Worm (Caenorhabditis elegans) whole organism, L4 larva: Measurements from ENCODE around the gene acs-7.

Experiments used
- D1046.2 ChIP-seq: fragments of 200-800 bp; sonication (Bioruptor generic); IDR thresholded peaks from 2 replicates; pipeline ENCODE4 v1.3.6; 2022; ENCODE audit warnings: missing genetic modification characterization, missing compliant biosample characterization
- F26F4.8 ChIP-seq: fragments of 200-800 bp; sonication (Bioruptor generic); conservative IDR thresholded peaks from 2 replicates; pipeline ENCODE4 v1.3.6; 2022; ENCODE audit warnings: missing genetic modification characterization, missing compliant biosample characterization
- F44E2.7 ChIP-seq: fragments of 200-800 bp; sonication (Bioruptor generic); IDR thresholded peaks from 2 replicates; pipeline ENCODE4 v2.1.2; 2022; ENCODE audit warnings: missing genetic modification characterization, missing compliant biosample characterization
- F49E8.2 ChIP-seq: sonication (generic microtip); optimal IDR thresholded peaks from 2 replicates; lab custom pipeline; 2016; ENCODE audit warnings: missing compliant biosample characterization, mild to moderate bottlenecking, missing genetic modification characterization, borderline replicate concordance
- T26A8.4 ChIP-seq: fragments of 200-800 bp; sonication (Bioruptor generic); IDR thresholded peaks from 2 replicates; pipeline ENCODE4 v1.3.6; 2022; ENCODE audit warnings: missing genetic modification characterization, missing compliant biosample characterization
- Y48G9A.11 ChIP-seq: fragments of 200-800 bp; sonication (Bioruptor generic); IDR thresholded peaks from 2 replicates; pipeline ENCODE4 v1.3.6; 2022; ENCODE audit warnings: missing genetic modification reagents, missing genetic modification characterization, missing compliant biosample characterization
- Y75B8A.6 ChIP-seq: fragments of 200-800 bp; sonication (Bioruptor generic); IDR thresholded peaks from 2 replicates; pipeline ENCODE4 v1.3.6; 2022; ENCODE audit warnings: missing genetic modification reagents, missing genetic modification characterization, missing compliant biosample characterization
- ZK546.5 ChIP-seq, 2 experiments: sonication (generic microtip); optimal IDR thresholded peaks; 2 replicates each; lab custom pipeline; 2017; ENCODE audit warnings: missing biosample characterization in 2 of 2, missing genetic modification characterization in 2 of 2
- aha-1 ChIP-seq: fragments of 150-350 bp; peaks from one replicate; lab custom pipeline; 2014; ENCODE audit warnings: missing biosample characterization, missing genetic modification characterization
- aly-2 ChIP-seq: sonication (generic microtip); optimal IDR thresholded peaks from 2 replicates; lab custom pipeline; 2018; ENCODE audit warnings: missing biosample characterization, missing genetic modification characterization
- ama-1 ChIP-seq: fragments of 150-350 bp; optimal IDR thresholded peaks from 2 replicates; lab custom pipeline; 2014; ENCODE audit warnings: inconsistent platforms, mixed read lengths
- ceh-20 ChIP-seq: fragments of 200-800 bp; sonication (Bioruptor generic); IDR thresholded peaks from 2 replicates; pipeline ENCODE4 v1.3.6; 2022; ENCODE audit warnings: missing genetic modification reagents, missing genetic modification characterization, missing compliant biosample characterization
- ceh-28 ChIP-seq: fragments of 150-350 bp; optimal IDR thresholded peaks from 2 replicates; lab custom pipeline; 2014; ENCODE audit warnings: missing biosample characterization, missing genetic modification reagents, missing genetic modification characterization
- ceh-62 ChIP-seq: sonication (generic microtip); optimal IDR thresholded peaks from 2 replicates; lab custom pipeline; 2017; ENCODE audit warnings: missing biosample characterization, missing genetic modification characterization
- ces-1 ChIP-seq: fragments of 150-350 bp; sonication (generic microtip); optimal IDR thresholded peaks from 4 replicates; lab custom pipeline; 2014; ENCODE audit warnings: missing biosample characterization, missing genetic modification reagents, missing genetic modification characterization
- daf-16 ChIP-seq, 3 experiments: sonication (generic microtip); optimal IDR thresholded peaks; 2 replicates each; lab custom pipeline; 2016 to 2017; ENCODE audit warnings: missing genetic modification characterization in 3 of 3, missing genetic modification reagents in 3 of 3, mild to moderate bottlenecking in 2 of 3, missing compliant biosample characterization in 2 of 3, missing biosample characterization in 1 of 3, moderate library complexity in 1 of 3
- daf-8 ChIP-seq: fragments of 200-800 bp; sonication (Bioruptor generic); IDR thresholded peaks from 2 replicates; pipeline ENCODE4 v1.3.6; 2022; ENCODE audit warnings: missing genetic modification characterization, missing compliant biosample characterization
- dmd-6 ChIP-seq: fragments of 200-800 bp; sonication (Bioruptor generic); IDR thresholded peaks from 2 replicates; pipeline ENCODE4 v1.3.6; 2022; ENCODE audit warnings: missing genetic modification reagents, missing genetic modification characterization, missing compliant biosample characterization
- dpl-1 ChIP-seq: fragments of 150-350 bp; optimal IDR thresholded peaks from 2 replicates; lab custom pipeline; 2014; ENCODE audit warnings: missing biosample characterization, missing genetic modification reagents, missing genetic modification characterization
- dve-1 ChIP-seq: sonication (generic microtip); optimal IDR thresholded peaks from 2 replicates; lab custom pipeline; 2017; ENCODE audit warnings: antibody characterized with exemption, mild to moderate bottlenecking, missing genetic modification characterization, missing compliant biosample characterization; ENCODE audit not compliant: insufficient read depth
- fkh-10 ChIP-seq: fragments of 150-350 bp; optimal IDR thresholded peaks from 2 replicates; lab custom pipeline; 2014; ENCODE audit warnings: missing biosample characterization, missing genetic modification reagents, missing genetic modification characterization
- gei-8 ChIP-seq: fragments of 200-800 bp; sonication (Bioruptor generic); optimal IDR thresholded peaks from 2 replicates; lab custom pipeline; 2018; ENCODE audit warnings: mild to moderate bottlenecking, missing genetic modification characterization, missing compliant biosample characterization
- hif-1 ChIP-seq, 2 experiments: sonication (generic microtip); optimal IDR thresholded peaks; 2 replicates each; lab custom pipeline; 2016 to 2017; ENCODE audit warnings: missing compliant biosample characterization in 2 of 2, missing genetic modification characterization in 2 of 2, missing genetic modification reagents in 2 of 2, missing genotype in 2 of 2, mild to moderate bottlenecking in 1 of 2
- hlh-11 ChIP-seq: fragments of 200-800 bp; sonication (Bioruptor generic); optimal IDR thresholded peaks from 2 replicates; lab custom pipeline; 2018; ENCODE audit warnings: mild to moderate bottlenecking, missing genetic modification characterization, missing compliant biosample characterization
- hmg-1.1 ChIP-seq: fragments of 200-800 bp; sonication (Bioruptor generic); IDR thresholded peaks from 2 replicates; pipeline ENCODE4 v1.3.6; 2022; ENCODE audit warnings: missing genetic modification reagents, missing genetic modification characterization, missing compliant biosample characterization
- jun-1 ChIP-seq: fragments of 150-350 bp; optimal IDR thresholded peaks from 2 replicates; lab custom pipeline; 2014; ENCODE audit warnings: missing biosample characterization, missing genetic modification reagents, missing genetic modification characterization
- lin-1 ChIP-seq: fragments of 200-800 bp; sonication (Bioruptor generic); IDR thresholded peaks from 2 replicates; pipeline ENCODE4 v1.3.6; 2022; ENCODE audit warnings: missing genetic modification reagents, missing genetic modification characterization, missing compliant biosample characterization
- lin-13 ChIP-seq: fragments of 150-350 bp; optimal IDR thresholded peaks from 2 replicates; lab custom pipeline; 2014; ENCODE audit warnings: missing biosample characterization, missing genetic modification reagents, missing genetic modification characterization
- lin-15B ChIP-seq: fragments of 150-350 bp; sonication (generic microtip); optimal IDR thresholded peaks from 3 replicates; lab custom pipeline; 2014; ENCODE audit warnings: missing biosample characterization, missing genetic modification characterization
- lir-3 ChIP-seq: sonication (generic microtip); optimal IDR thresholded peaks from 2 replicates; lab custom pipeline; 2016; ENCODE audit warnings: mild to moderate bottlenecking, missing genetic modification characterization, missing compliant biosample characterization
- lsy-2 ChIP-seq, 2 experiments: fragments of 150-350 bp in 1 of 2; sonication (generic microtip) in 1 of 2; optimal IDR thresholded peaks; 2 replicates each; lab custom pipeline; 2014 to 2017; ENCODE audit warnings: missing biosample characterization in 2 of 2, missing genetic modification characterization in 2 of 2
- mdl-1 ChIP-seq, 2 experiments: fragments of 150-350 bp in 1 of 2; sonication (generic microtip) in 1 of 2; optimal IDR thresholded peaks; 2 replicates each; lab custom pipeline; 2014 to 2017; ENCODE audit warnings: missing biosample characterization in 2 of 2, missing genetic modification characterization in 2 of 2
- mdt-29 ChIP-seq: fragments of 200-800 bp; sonication (Bioruptor generic); IDR thresholded peaks from 2 replicates; pipeline ENCODE4 v1.3.6; 2022; ENCODE audit warnings: missing genetic modification reagents, missing genetic modification characterization, missing compliant biosample characterization
- mep-1 ChIP-seq: fragments of 150-350 bp; sonication (generic microtip); optimal IDR thresholded peaks from 3 replicates; lab custom pipeline; 2014; ENCODE audit warnings: missing biosample characterization, missing genetic modification characterization
- mxl-2 ChIP-seq: fragments of 200-800 bp; sonication (Bioruptor generic); conservative IDR thresholded peaks from 2 replicates; pipeline ENCODE4 v1.3.6; 2022; ENCODE audit warnings: missing genetic modification reagents, missing genetic modification characterization, missing compliant biosample characterization
- mxl-3 ChIP-seq: fragments of 200-800 bp; sonication (Bioruptor generic); optimal IDR thresholded peaks from 2 replicates; lab custom pipeline; 2018; ENCODE audit warnings: mild to moderate bottlenecking, missing genetic modification characterization, missing compliant biosample characterization
- nhr-102 ChIP-seq: sonication (generic microtip); optimal IDR thresholded peaks from 2 replicates; lab custom pipeline; 2016; ENCODE audit warnings: mild to moderate bottlenecking, missing genetic modification characterization, moderate library complexity, missing compliant biosample characterization
- nhr-28 ChIP-seq: fragments of 150-350 bp; optimal IDR thresholded peaks from 2 replicates; lab custom pipeline; 2014; ENCODE audit warnings: missing biosample characterization, missing genetic modification characterization
- nhr-6 ChIP-seq: fragments of 150-350 bp; optimal IDR thresholded peaks from 2 replicates; lab custom pipeline; 2014; ENCODE audit warnings: missing biosample characterization, missing genetic modification characterization
- nhr-76 ChIP-seq: fragments of 150-350 bp; optimal IDR thresholded peaks from 2 replicates; lab custom pipeline; 2014; ENCODE audit warnings: missing biosample characterization, missing genetic modification characterization
- nhr-77 ChIP-seq: fragments of 150-350 bp; optimal IDR thresholded peaks from 2 replicates; lab custom pipeline; 2014; ENCODE audit warnings: missing biosample characterization, missing genetic modification characterization
- pqm-1 ChIP-seq: sonication (generic microtip); optimal IDR thresholded peaks from 2 replicates; lab custom pipeline; 2017; ENCODE audit warnings: missing biosample characterization, missing genetic modification characterization
- rbr-2 ChIP-seq: sonication (generic microtip); optimal IDR thresholded peaks from 2 replicates; lab custom pipeline; 2016; ENCODE audit warnings: missing genotype, missing genetic modification characterization, missing compliant biosample characterization
- snpc-1.2 ChIP-seq: fragments of 200-800 bp; sonication (Bioruptor generic); IDR thresholded peaks from 2 replicates; pipeline ENCODE4 v1.3.6; 2022; ENCODE audit warnings: missing genetic modification reagents, missing genetic modification characterization, missing compliant biosample characterization
- spr-3 ChIP-seq: fragments of 200-800 bp; sonication (Bioruptor generic); optimal IDR thresholded peaks from 2 replicates; lab custom pipeline; 2018; ENCODE audit warnings: mild to moderate bottlenecking, missing genetic modification characterization, missing compliant biosample characterization
- tra-1 ChIP-seq: fragments of 200-800 bp; sonication (Bioruptor generic); IDR thresholded peaks from 2 replicates; pipeline ENCODE4 v1.3.6; 2022; ENCODE audit warnings: missing genetic modification reagents, missing genetic modification characterization, missing compliant biosample characterization
- unc-39 ChIP-seq: sonication (generic microtip); optimal IDR thresholded peaks from 2 replicates; lab custom pipeline; 2017; ENCODE audit warnings: missing biosample characterization, missing genetic modification characterization
- unc-62 ChIP-seq, 3 experiments: fragments of 150-350 bp in 1 of 3; sonication (generic microtip); optimal IDR thresholded peaks in 2 of 3; peaks in 1 of 3; 1 replicate in 1 of 3; 2 replicates in 2 of 3; lab custom pipeline; 2014 to 2017; ENCODE audit warnings: missing biosample characterization in 3 of 3, missing genetic modification characterization in 3 of 3, missing genetic modification reagents in 3 of 3, missing genotype in 1 of 3
- zag-1 ChIP-seq: fragments of 150-350 bp; optimal IDR thresholded peaks from 2 replicates; lab custom pipeline; 2014; ENCODE audit warnings: missing biosample characterization, missing genetic modification characterization
- zfp-2 ChIP-seq: sonication (generic microtip); optimal IDR thresholded peaks from 2 replicates; lab custom pipeline; 2016; ENCODE audit warnings: mild to moderate bottlenecking, missing genetic modification characterization, missing compliant biosample characterization
- zfp-3 ChIP-seq: fragments of 200-800 bp; sonication (Bioruptor generic); conservative IDR thresholded peaks from 2 replicates; pipeline ENCODE4 v1.3.6; 2022; ENCODE audit warnings: missing genetic modification reagents, missing genetic modification characterization, missing compliant biosample characterization
- zip-2 ChIP-seq: fragments of 150-350 bp; optimal IDR thresholded peaks from 2 replicates; lab custom pipeline; 2014; ENCODE audit warnings: missing biosample characterization, missing genetic modification characterization

Gene acs-7

ce11 chrII:9281595-9281994 is 10.2 kb upstream of the acs-7 start:
- TF ChIP-seq hmg-1.1, result no peak; the same call in 1 of the 2 replicates
- TF ChIP-seq nhr-102, result no peak
- no peak for TF ChIP-seq zfp-3
- no peak for TF ChIP-seq ceh-28 (tag; lab: Kevin White, UChicago)
- 0 out of 2 replicates have a peak, but pooled peaks have one; percentile 11 for TF ChIP-seq dmd-6
- TF ChIP-seq ceh-62 (tag; lab: Kevin White, UChicago), result no peak
- TF ChIP-seq daf-8 (GFP tag; lab: Robert Waterston, UW), result no peak
- TF ChIP-seq snpc-1.2 (GFP tag; lab: Robert Waterston, UW), result no peak
- no peak for TF ChIP-seq dve-1
- no peak for TF ChIP-seq ces-1
- no peak for TF ChIP-seq nhr-6 (tag; lab: Kevin White, UChicago)
- TF ChIP-seq tra-1 (GFP tag; lab: Robert Waterston, UW), result no peak
- TF ChIP-seq zip-2 (tag; lab: Kevin White, UChicago), result no peak
- TF ChIP-seq spr-3 (GFP tag; lab: Kevin White, UChicago), result no peak
- no peak for TF ChIP-seq pqm-1 (tag; lab: Kevin White, UChicago)
- TF ChIP-seq ama-1 (lab: Kevin White, UChicago), result peak; percentile 1
- TF ChIP-seq hlh-11 (tag; lab: Kevin White, UChicago), result peak; percentile 37
- no peak for TF ChIP-seq F26F4.8
- TF ChIP-seq lir-3, result no peak
- peak; percentile 52 for TF ChIP-seq nhr-77 (tag; lab: Kevin White, UChicago)
- TF ChIP-seq aly-2, result no peak
- TF ChIP-seq mdl-1 (tag; optimal IDR thresholded peaks at IDR 0.05; lab: Kevin White, UChicago), result peak in 1 of 2 experiments; percentile 16
- TF ChIP-seq Y48G9A.11, result no peak
- peak; percentile 59 for TF ChIP-seq mep-1 (tag; lab: Kevin White, UChicago)
- TF ChIP-seq unc-62 (GFP tag; optimal IDR thresholded peaks at IDR 0.05 in 1 of 2; lab: Kevin White, UChicago), result no peak
- no peak for TF ChIP-seq unc-62 (tag; optimal IDR thresholded peaks at IDR 0.05; lab: Kevin White, UChicago)
- no peak for TF ChIP-seq mdt-29 (GFP tag; lab: Robert Waterston, UW)
- TF ChIP-seq lsy-2 (tag; optimal IDR thresholded peaks at IDR 0.05; lab: Kevin White, UChicago), result peak in 1 of 2 experiments; percentile 78
- peak; percentile 57 for TF ChIP-seq nhr-28 (tag; lab: Kevin White, UChicago)
- no peak for TF ChIP-seq nhr-76
- TF ChIP-seq ceh-20 (GFP tag; lab: Robert Waterston, UW), result no peak
- TF ChIP-seq lin-13 (GFP tag; lab: Kevin White, UChicago), result no peak
- TF ChIP-seq F49E8.2 (tag; lab: Kevin White, UChicago), result no peak
- TF ChIP-seq mxl-2 (GFP tag; lab: Robert Waterston, UW), result no peak
- TF ChIP-seq zfp-2, result no peak
- no peak for TF ChIP-seq lin-1 (GFP tag; lab: Robert Waterston, UW)
- no peak for TF ChIP-seq daf-16 (GFP tag; optimal IDR thresholded peaks at IDR 0.05; lab: Kevin White, UChicago)
- peak; percentile 8 for TF ChIP-seq daf-16 (tag; optimal IDR thresholded peaks at IDR 0.05; lab: Kevin White, UChicago)
- TF ChIP-seq mxl-3 (GFP tag; lab: Kevin White, UChicago), result peak; percentile 1
- no peak for TF ChIP-seq unc-39 (tag; lab: Kevin White, UChicago)
- TF ChIP-seq Y75B8A.6, result no peak; the same call in 1 of the 2 replicates
- TF ChIP-seq fkh-10 (GFP tag; lab: Kevin White, UChicago), result no peak
- no peak for TF ChIP-seq ZK546.5 (tag; optimal IDR thresholded peaks at IDR 0.05; lab: Kevin White, UChicago)
- TF ChIP-seq gei-8 (GFP tag; lab: Kevin White, UChicago), result peak; percentile 6
- no peak for TF ChIP-seq aha-1 (tag; lab: Kevin White, UChicago)
- TF ChIP-seq T26A8.4 (GFP tag; lab: Robert Waterston, UW), result no peak
- no peak for TF ChIP-seq zag-1 (tag; lab: Kevin White, UChicago)
- TF ChIP-seq F44E2.7 (GFP tag; lab: Robert Waterston, UW), result no peak
- TF ChIP-seq dpl-1, result no peak
- no peak for TF ChIP-seq jun-1 (tag; lab: Kevin White, UChicago)
- TF ChIP-seq D1046.2, result no peak
- TF ChIP-seq hif-1 (tag; optimal IDR thresholded peaks at IDR 0.05; lab: Kevin White, UChicago), result peak in 1 of 2 experiments; percentile 53
- no peak for TF ChIP-seq rbr-2 (tag; lab: Kevin White, UChicago)
- no peak for TF ChIP-seq lin-15B (tag; lab: Kevin White, UChicago)
